Fruit fly (Drosophila melanogaster): ENCODE data around the gene GstD2.

GstD2 gene

dm6 chr3R:12408160-12408559 is 36.4 kb downstream of the GstD2 start, which contains the start of gene CG5196 (continued):
- TF ChIP-seq ab (GFP tag; optimal IDR thresholded peaks at IDR 0.05) (no peak), chinmo (GFP tag; IDR thresholded peaks at IDR 0.05; ENCODE audit: partially characterized antibody) (peak; percentile 67; the same call in 1 of the 4 replicates), caup (GFP tag; optimal IDR thresholded peaks at IDR 0.05; ENCODE audit: severe bottlenecking) (peak; percentile 18), CG8388 (GFP tag; optimal IDR thresholded peaks at IDR 0.05) (no peak), CG11093 (GFP tag; IDR thresholded peaks at IDR 0.05) (no peak), CG12071 (GFP tag; optimal IDR thresholded peaks at IDR 0.05) (no peak), vvl (GFP tag; IDR thresholded peaks at IDR 0.05) (peak; percentile 44; the same call in 1 of the 2 replicates), croc (GFP tag; conservative IDR thresholded peaks at IDR 0.05) (no peak), MBD-R2 (GFP tag; IDR thresholded peaks at IDR 0.05) (peak; percentile 95), Mrtf (GFP tag; IDR thresholded peaks at IDR 0.05) (no peak), CG9797 (GFP tag; optimal IDR thresholded peaks at IDR 0.05) (peak; percentile 88), org-1 (GFP tag; optimal IDR thresholded peaks at IDR 0.05) (no peak), Dad (GFP tag; optimal IDR thresholded peaks at IDR 0.05) (no peak), slp2 (GFP tag; optimal IDR thresholded peaks at IDR 0.05) (no peak), CG9727 (GFP tag; optimal IDR thresholded peaks at IDR 0.05) (no peak), ham (GFP tag; IDR thresholded peaks at IDR 0.05) (no peak), CG14965 (GFP tag; optimal IDR thresholded peaks at IDR 0.05; ENCODE audit: borderline replicate concordance) (no peak), Xrp1 (GFP tag; IDR thresholded peaks at IDR 0.05) (0 out of 2 replicates have a peak, but pooled peaks have one; percentile 12), Lpt (GFP tag; optimal IDR thresholded peaks at IDR 0.05) (no peak), Nf-YA (GFP tag; IDR thresholded peaks at IDR 0.05) (no peak), Bdp1 (GFP tag; optimal IDR thresholded peaks at IDR 0.05) (no peak), ftz-f1 (GFP tag; optimal IDR thresholded peaks at IDR 0.05) (no peak), PHDP (tag; optimal IDR thresholded peaks at IDR 0.05) (peak; percentile 40), cato (GFP tag; optimal IDR thresholded peaks at IDR 0.05; ENCODE audit: borderline replicate concordance) (no peak), Opbp (GFP tag; IDR thresholded peaks at IDR 0.05; ENCODE audit: partially characterized antibody) (peak; percentile 72), Sry-δ (GFP tag; optimal IDR thresholded peaks at IDR 0.05) (peak; percentile 56), CG6765 (GFP tag; optimal IDR thresholded peaks at IDR 0.05) (no peak), CG34224 (GFP tag; IDR thresholded peaks at IDR 0.05; ENCODE audit: partially characterized antibody) (peak; percentile 81), CG2202 (tag; optimal IDR thresholded peaks at IDR 0.05) (no peak), CG16863 (GFP tag; optimal IDR thresholded peaks at IDR 0.05) (no peak), Awh (GFP tag; IDR thresholded peaks at IDR 0.05) (no peak), ken (GFP tag; IDR thresholded peaks at IDR 0.05) (no peak), CG15011 (GFP tag; optimal IDR thresholded peaks at IDR 0.05) (no peak), ase (GFP tag; IDR thresholded peaks at IDR 0.05) (no peak), CG15073 (GFP tag; optimal IDR thresholded peaks at IDR 0.05) (no peak), sens (GFP tag) (no peak), seq (GFP tag; IDR thresholded peaks at IDR 0.05) (no peak), CG11696 (GFP tag; IDR thresholded peaks at IDR 0.05) (no peak), CG12942 (GFP tag; optimal IDR thresholded peaks at IDR 0.05) (no peak)

- TF ChIP-seq exex (tag; optimal IDR thresholded peaks at IDR 0.05), result peak; percentile 59
- no peak for TF ChIP-seq eve (GFP tag; optimal IDR thresholded peaks at IDR 0.05)
Measured at dm6 chr3R:12411449-12411848, 39.7 kb downstream of the GstD2 start.

All from whole organism, embryonic.